Worm (Caenorhabditis elegans) whole organism, L3 larva: ENCODE results near the gene B0198.2.

Experiments used
- R02D3.7 ChIP-seq: fragments of 150-350 bp; optimal IDR thresholded peaks from 2 replicates; lab custom pipeline; 2014; ENCODE audit warnings: missing biosample characterization, missing genetic modification characterization
- elt-2 ChIP-seq: sonication (generic microtip); optimal IDR thresholded peaks from 2 replicates; lab custom pipeline; 2016; ENCODE audit warnings: missing genetic modification reagents, mild to moderate bottlenecking, missing genetic modification characterization, missing compliant biosample characterization
- fkh-10 ChIP-seq: sonication (generic microtip); optimal IDR thresholded peaks from 2 replicates; lab custom pipeline; 2017; ENCODE audit warnings: missing biosample characterization, missing genetic modification reagents, missing genetic modification characterization
- nfya-1 ChIP-seq: sonication (generic microtip); optimal IDR thresholded peaks from 2 replicates; lab custom pipeline; 2017; ENCODE audit warnings: missing genetic modification characterization, mild to moderate bottlenecking, missing compliant biosample characterization, antibody characterized with exemption, moderate library complexity; ENCODE audit not compliant: insufficient read depth
- nhr-11 ChIP-seq: fragments of 150-350 bp; optimal IDR thresholded peaks from 2 replicates; lab custom pipeline; 2014; ENCODE audit warnings: missing biosample characterization, missing genetic modification characterization
- pha-4 ChIP-seq: fragments of 150-350 bp; optimal IDR thresholded peaks from 2 replicates; lab custom pipeline; 2014; ENCODE audit warnings: missing biosample characterization, missing genetic modification reagents, missing genetic modification characterization
- snpc-4 ChIP-seq: fragments of 150-350 bp; optimal IDR thresholded peaks from 2 replicates; lab custom pipeline; 2014; ENCODE audit warnings: missing biosample characterization, missing genetic modification characterization
- zag-1 ChIP-seq: fragments of 150-350 bp; optimal IDR thresholded peaks from 2 replicates; lab custom pipeline; 2014; ENCODE audit warnings: missing biosample characterization, missing genetic modification characterization

DNA sequence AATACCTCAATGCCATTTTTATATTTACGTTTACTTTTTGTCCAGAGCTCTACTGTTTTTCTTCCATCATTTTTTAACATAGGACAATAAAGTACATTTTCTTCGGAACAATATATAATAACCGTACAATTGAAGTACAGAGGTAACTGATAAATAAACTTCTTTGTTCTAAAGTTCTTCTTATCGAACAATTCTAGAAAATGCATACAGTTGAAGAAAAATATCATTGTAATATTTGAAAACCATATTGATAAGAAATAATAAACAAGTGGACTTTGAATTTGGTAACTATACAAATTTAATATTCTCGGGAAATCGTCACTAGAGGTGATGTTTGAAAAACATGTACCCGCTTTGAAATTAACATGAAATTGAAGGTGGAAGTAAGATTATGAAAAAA lies 28.9 kb upstream of the B0198.2 start:
- TF ChIP-seq nfya-1 (tag; lab: Kevin White, UChicago) (no peak), elt-2 (peak; percentile 32), pha-4 (tag; lab: Kevin White, UChicago) (peak; percentile 42), nhr-11 (no peak), snpc-4 (tag; lab: Kevin White, UChicago) (no peak), R02D3.7 (tag; lab: Kevin White, UChicago) (no peak), zag-1 (tag; lab: Kevin White, UChicago) (no peak), fkh-10 (no peak)
